Worm (Caenorhabditis elegans) whole organism, early embryonic: ENCODE data around the gene F21C10.13.

Source experiments
- aly-1 ChIP-seq: sonication (generic microtip); optimal IDR thresholded peaks from 2 replicates; lab custom pipeline; 2016; ENCODE audit warnings: missing genetic modification characterization, missing compliant biosample characterization
- ama-1 ChIP-seq: fragments of 150-350 bp; optimal IDR thresholded peaks from 2 replicates; lab custom pipeline; 2014
- tbx-37 ChIP-seq: fragments of 200-800 bp; sonication (Bioruptor generic); conservative IDR thresholded peaks from 2 replicates; pipeline ENCODE4 v1.3.6; 2022; ENCODE audit warnings: missing genetic modification reagents, missing genetic modification characterization, missing compliant biosample characterization
- tra-4 ChIP-seq: sonication (generic microtip); optimal IDR thresholded peaks from 2 replicates; lab custom pipeline; 2017; ENCODE audit warnings: missing genetic modification characterization, missing compliant biosample characterization

ce11 chrV:9074360-9074834 lies 47.7 kb upstream of the F21C10.13 start:
- no peak for TF ChIP-seq tra-4 (tag; lab: Kevin White, UChicago)
- no peak for TF ChIP-seq ama-1 (lab: Kevin White, UChicago)
- TF ChIP-seq aly-1: no peak
- TF ChIP-seq tbx-37: no peak
